Worm (Caenorhabditis elegans): ENCODE results near the gene melo-1.

DNA sequence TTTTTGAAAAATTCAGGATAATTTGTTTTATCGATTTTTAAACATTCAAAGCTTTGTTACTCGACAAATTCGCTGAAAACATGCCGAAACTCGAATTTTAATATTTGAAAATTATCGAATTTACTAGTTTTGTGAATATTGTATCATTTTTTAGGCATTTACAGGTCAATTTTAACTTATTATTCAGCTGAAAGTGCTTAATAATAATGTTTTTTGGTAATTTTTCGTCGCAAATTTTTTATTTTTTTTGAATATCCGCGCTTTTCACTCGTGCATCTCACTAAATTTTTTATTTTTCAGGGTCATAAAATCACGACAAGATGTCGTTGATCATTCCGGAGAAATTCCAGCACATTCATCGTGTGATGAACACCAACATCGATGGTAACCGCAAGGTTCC is 38.5 kb downstream of the melo-1 start, which contains the start of gene rps-18:
- TF ChIP-seq mdl-1 (tag; optimal IDR thresholded peaks at IDR 0.05) (no peak), ztf-11 (tag; optimal IDR thresholded peaks at IDR 0.05) (no peak), blmp-1 (tag; optimal IDR thresholded peaks at IDR 0.05; ENCODE audit: insufficient read depth) (no peak), nhr-12 (tag; optimal IDR thresholded peaks at IDR 0.05) (no peak), unc-62 (GFP tag; optimal IDR thresholded peaks at IDR 0.05) (no peak), lsy-2 (tag; optimal IDR thresholded peaks at IDR 0.05) (no peak), F13H6.1 (tag; optimal IDR thresholded peaks at IDR 0.05) (no peak), C34F6.9 (tag; optimal IDR thresholded peaks at IDR 0.05) (no peak), ceh-16 (tag; optimal IDR thresholded peaks at IDR 0.05) (no peak), elt-3 (tag; optimal IDR thresholded peaks at IDR 0.05) (no peak), snpc-4 (tag; optimal IDR thresholded peaks at IDR 0.05) (no peak), fos-1 (tag; optimal IDR thresholded peaks at IDR 0.05) (no peak), unc-55 (GFP tag; optimal IDR thresholded peaks at IDR 0.05) (no peak), ZK546.5 (tag; optimal IDR thresholded peaks at IDR 0.05) (no peak)

Measured in whole organism, L2 larva.